Fruit fly (Drosophila melanogaster) whole organism, wandering third instar larva: ENCODE measurements around the gene bai.

ENCODE experiments used
- Abd-B ChIP-seq: fragments of >200 bp; optimal IDR thresholded peaks from 2 replicates; lab custom pipeline; 2017; ENCODE audit warnings: missing biosample characterization, missing genetic modification characterization
- CG32264 ChIP-seq: fragments of 200-800 bp; sonication (Bioruptor generic); optimal IDR thresholded peaks from 2 replicates; lab custom pipeline; 2016; ENCODE audit warnings: missing biosample characterization, missing genetic modification characterization
- CG9705 ChIP-seq: fragments of 200-800 bp; sonication (Bioruptor generic); optimal IDR thresholded peaks from 2 replicates; lab custom pipeline; 2018; ENCODE audit warnings: missing biosample characterization, mild to moderate bottlenecking, missing genetic modification characterization
- CrebA ChIP-seq: fragments of 200-800 bp; sonication (Bioruptor generic); optimal IDR thresholded peaks from 2 replicates; lab custom pipeline; 2016; ENCODE audit warnings: missing biosample characterization, mild to moderate bottlenecking, missing genetic modification characterization, borderline replicate concordance
- Dfd ChIP-seq: fragments of >200 bp; optimal IDR thresholded peaks from 2 replicates; lab custom pipeline; 2017; ENCODE audit warnings: missing biosample characterization, missing genetic modification characterization
- GATAd ChIP-seq: sonication (Bioruptor generic); optimal IDR thresholded peaks from 2 replicates; lab custom pipeline; 2016; ENCODE audit warnings: missing biosample characterization, missing genetic modification characterization
- HLH106 ChIP-seq: fragments of 200-800 bp; optimal IDR thresholded peaks from 3 replicates; lab custom pipeline; 2019; ENCODE audit warnings: missing biosample characterization, mild to moderate bottlenecking, missing genetic modification characterization, moderate library complexity
- Hr78 ChIP-seq: fragments of >200 bp; optimal IDR thresholded peaks from 2 replicates; lab custom pipeline; 2017; ENCODE audit warnings: missing biosample characterization, missing genetic modification characterization
- Hr83 ChIP-seq: fragments of 200-300 bp; sonication (Bioruptor generic); optimal IDR thresholded peaks from 2 replicates; lab custom pipeline; 2016; ENCODE audit warnings: missing biosample characterization, mild to moderate bottlenecking, missing genetic modification characterization, moderate library complexity; ENCODE audit not compliant: poor library complexity, severe bottlenecking
- Jra ChIP-seq: sonication (Bioruptor generic); optimal IDR thresholded peaks from 2 replicates; lab custom pipeline; 2016; ENCODE audit warnings: missing biosample characterization, missing genetic modification characterization
- Mio ChIP-seq: sonication (Bioruptor generic); optimal IDR thresholded peaks from 2 replicates; lab custom pipeline; 2016; ENCODE audit warnings: missing biosample characterization, missing genetic modification characterization
- Myc ChIP-seq: fragments of >200 bp; optimal IDR thresholded peaks from 2 replicates; lab custom pipeline; 2017
- N ChIP-seq: fragments of >200 bp; optimal IDR thresholded peaks from 2 replicates; lab custom pipeline; 2018; ENCODE audit warnings: missing biosample characterization, missing external identifiers, missing genetic modification characterization
- OdsH ChIP-seq: fragments of 200-800 bp; sonication (Bioruptor generic); optimal IDR thresholded peaks from 2 replicates; lab custom pipeline; 2016; ENCODE audit warnings: missing biosample characterization, mild to moderate bottlenecking, missing genetic modification characterization
- Rel ChIP-seq, 2 experiments: fragments of 200-800 bp; sonication (Bioruptor generic) in 1 of 2; optimal IDR thresholded peaks; 2 replicates in 1 of 2; 3 replicates in 1 of 2; lab custom pipeline; 2016 to 2019; ENCODE audit warnings: mild to moderate bottlenecking in 2 of 2, missing biosample characterization in 2 of 2, missing genetic modification characterization in 2 of 2, moderate library complexity in 1 of 2
- Sp1 ChIP-seq: fragments of 200-800 bp; sonication (Bioruptor generic); optimal IDR thresholded peaks from 3 replicates; lab custom pipeline; 2019; ENCODE audit warnings: missing biosample characterization, mild to moderate bottlenecking, missing genetic modification characterization, moderate library complexity
- Vsx2 ChIP-seq: fragments of 200-300, 225-300 bp; sonication (Bioruptor generic); optimal IDR thresholded peaks from 2 replicates; lab custom pipeline; 2018; ENCODE audit warnings: missing biosample characterization, missing genetic modification characterization; ENCODE audit not compliant: partially characterized antibody
- br ChIP-seq: fragments of 200-800 bp; sonication (Bioruptor generic); optimal IDR thresholded peaks from 2 replicates; lab custom pipeline; 2016; ENCODE audit warnings: missing biosample characterization, missing genetic modification characterization
- dl ChIP-seq, 2 experiments: fragments of 175-275, 200-275 bp in 1 of 2; fragments of 200-275 bp in 1 of 2; sonication (Bioruptor generic); optimal IDR thresholded peaks; lab custom pipeline; 2018; ENCODE audit warnings: mild to moderate bottlenecking in 2 of 2, missing biosample characterization in 2 of 2, missing genetic modification characterization in 2 of 2, moderate library complexity in 2 of 2; ENCODE audit not compliant: partially characterized antibody in 2 of 2, insufficient read depth in 1 of 2
- dmrt93B ChIP-seq: fragments of 200-800 bp; sonication (Bioruptor generic); optimal IDR thresholded peaks from 2 replicates; lab custom pipeline; 2018; ENCODE audit warnings: missing biosample characterization, mild to moderate bottlenecking, missing genetic modification characterization
- ey ChIP-seq: fragments of 200-800 bp; sonication (Bioruptor generic); optimal IDR thresholded peaks from 2 replicates; lab custom pipeline; 2016; ENCODE audit warnings: missing biosample characterization, missing genetic modification characterization
- foxo ChIP-seq, 2 experiments: fragments of 200-800 bp; sonication (Bioruptor generic); optimal IDR thresholded peaks; 2 replicates in 1 of 2; 3 replicates in 1 of 2; lab custom pipeline; 2016 to 2017; ENCODE audit warnings: missing biosample characterization in 2 of 2, missing genetic modification characterization in 2 of 2
- fru ChIP-seq: fragments of 200-800 bp; sonication (Bioruptor generic); optimal IDR thresholded peaks from 3 replicates; lab custom pipeline; 2016; ENCODE audit warnings: missing biosample characterization, mild to moderate bottlenecking, missing genetic modification characterization
- h ChIP-seq: fragments of 200-800 bp; sonication (Bioruptor generic); optimal IDR thresholded peaks from 3 replicates; lab custom pipeline; 2016; ENCODE audit warnings: missing biosample characterization, mild to moderate bottlenecking, missing genetic modification characterization
- pan ChIP-seq: fragments of >200 bp; optimal IDR thresholded peaks from 2 replicates; lab custom pipeline; 2017
- psq ChIP-seq: fragments of 200-800 bp; sonication (Bioruptor generic); optimal IDR thresholded peaks from 3 replicates; lab custom pipeline; 2017; ENCODE audit warnings: missing biosample characterization, mild to moderate bottlenecking, missing genetic modification characterization, moderate library complexity
- rgr ChIP-seq: fragments of 200-800 bp; sonication (Bioruptor generic); optimal IDR thresholded peaks from 3 replicates; lab custom pipeline; 2016; ENCODE audit warnings: missing biosample characterization, mild to moderate bottlenecking, missing genetic modification characterization
- sage ChIP-seq: fragments of 200-800 bp; sonication (Bioruptor generic); optimal IDR thresholded peaks from 2 replicates; lab custom pipeline; 2016; ENCODE audit warnings: missing biosample characterization, mild to moderate bottlenecking, missing genetic modification characterization
- sv ChIP-seq: fragments of 200-800 bp; sonication (Bioruptor generic); optimal IDR thresholded peaks from 3 replicates; lab custom pipeline; 2016; ENCODE audit warnings: missing biosample characterization, missing genetic modification characterization
- tai ChIP-seq: sonication (Bioruptor generic); optimal IDR thresholded peaks from 2 replicates; lab custom pipeline; 2016; ENCODE audit warnings: missing biosample characterization, missing genetic modification characterization
- usp ChIP-seq: fragments of >200 bp; optimal IDR thresholded peaks from 2 replicates; lab custom pipeline; 2017; ENCODE audit warnings: missing biosample characterization, missing genetic modification characterization
- woc ChIP-seq: sonication (Bioruptor generic); optimal IDR thresholded peaks from 2 replicates; lab custom pipeline; 2016; ENCODE audit warnings: missing biosample characterization, mild to moderate bottlenecking, missing genetic modification characterization

bai gene

dm6 chr3R:25039028-25039476, at the start of gene bai, which contains the start of gene Ythdf:
Gene bai (plus strand): TSS chr3R:25039374.
Gene Ythdf (minus strand): TSS chr3R:25039249.
- TF ChIP-seq sv (GFP tag; lab: Kevin White, UChicago) (peak; percentile 72), Jra (GFP tag; lab: Kevin White, UChicago) (peak; percentile 64), GATAd (GFP tag; lab: Kevin White, UChicago) (no peak), ey (GFP tag; lab: Kevin White, UChicago) (peak; percentile 57), Myc (lab: Kevin White, UChicago) (peak; percentile 64), usp (no peak), OdsH (GFP tag; lab: Kevin White, UChicago) (peak; percentile 49), h (GFP tag; lab: Kevin White, UChicago) (no peak), Hr78 (GFP tag; lab: Kevin White, UChicago) (no peak), Hr83 (GFP tag; lab: Kevin White, UChicago) (peak; percentile 20), psq (GFP tag; lab: Kevin White, UChicago) (peak; percentile 21), Vsx2 (GFP tag; lab: Kevin White, UChicago) (no peak), Abd-B (GFP tag; lab: Kevin White, UChicago) (no peak), Rel (GFP tag; optimal IDR thresholded peaks at IDR 0.05; lab: Kevin White, UChicago) (no peak), Rel (tag; optimal IDR thresholded peaks at IDR 0.05; lab: Kevin White, UChicago) (no peak), br (GFP tag; lab: Kevin White, UChicago) (no peak), tai (no peak), Dfd (GFP tag; lab: Kevin White, UChicago) (no peak), foxo (GFP tag; optimal IDR thresholded peaks at IDR 0.05; lab: Kevin White, UChicago) (no peak), N (GFP tag; lab: Kevin White, UChicago) (no peak), Mio (peak; percentile 26), CrebA (GFP tag; lab: Kevin White, UChicago) (no peak), CG32264 (GFP tag; lab: Kevin White, UChicago) (peak; percentile 33), dl (GFP tag; optimal IDR thresholded peaks at IDR 0.05; lab: Kevin White, UChicago; ENCODE audit: insufficient read depth in 1 of 2, partially characterized antibody in 2 of 2) (no peak)

DNA sequence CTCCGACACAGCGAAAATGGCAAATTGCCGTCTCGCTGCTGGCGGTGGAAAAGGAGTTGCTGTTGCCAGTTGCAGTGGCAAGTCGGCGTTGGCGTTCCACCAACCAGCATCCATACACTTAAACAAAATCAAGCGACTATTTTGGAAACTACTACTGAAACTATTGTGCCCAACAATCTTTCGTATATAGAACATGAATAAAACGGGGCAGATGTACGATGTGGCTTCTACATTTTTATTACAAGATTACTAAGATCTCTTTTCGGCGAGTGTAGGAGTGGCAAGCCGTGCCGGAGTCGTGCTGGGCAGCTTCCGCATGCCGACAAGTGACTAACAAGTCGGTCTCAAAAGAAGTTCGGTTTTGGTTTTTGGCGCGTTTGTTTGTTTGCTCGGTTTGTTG, 42.7 kb upstream of the bai start:
- no peak for TF ChIP-seq pan (lab: Kevin White, UChicago)
- no peak for TF ChIP-seq CG9705 (GFP tag; lab: Kevin White, UChicago)
- TF ChIP-seq rgr (GFP tag; lab: Kevin White, UChicago): peak; percentile 32
- peak; percentile 4 for TF ChIP-seq woc (GFP tag; lab: Kevin White, UChicago)
- peak; percentile 39 for TF ChIP-seq fru (GFP tag; lab: Kevin White, UChicago)
- TF ChIP-seq sage (GFP tag; lab: Kevin White, UChicago): no peak
- TF ChIP-seq HLH106 (tag; lab: Kevin White, UChicago): peak; percentile 29
- TF ChIP-seq dmrt93B (GFP tag; lab: Kevin White, UChicago): peak; percentile 7
- TF ChIP-seq Sp1 (GFP tag; lab: Kevin White, UChicago): peak; percentile 18
- peak; percentile 52 for TF ChIP-seq h (GFP tag; lab: Kevin White, UChicago)
- TF ChIP-seq usp: no peak
- TF ChIP-seq ey (GFP tag; lab: Kevin White, UChicago): peak; percentile 23

- TF ChIP-seq Abd-B (GFP tag; lab: Kevin White, UChicago): no peak
- TF ChIP-seq dmrt93B (GFP tag; lab: Kevin White, UChicago): no peak
- no peak for TF ChIP-seq woc (GFP tag; lab: Kevin White, UChicago)
- TF ChIP-seq ey (GFP tag; lab: Kevin White, UChicago): no peak
- TF ChIP-seq fru (GFP tag; lab: Kevin White, UChicago): no peak
- no peak for TF ChIP-seq Hr83 (GFP tag; lab: Kevin White, UChicago)
Measured at dm6 chr3R:24997287-24997686, 41.9 kb upstream of the bai start.

dm6 chr3R:24999575-24999974, 39.6 kb upstream of the bai start:
- TF ChIP-seq Rel (GFP tag; optimal IDR thresholded peaks at IDR 0.05; lab: Kevin White, UChicago): no peak
- peak; percentile 53 for TF ChIP-seq Rel (tag; optimal IDR thresholded peaks at IDR 0.05; lab: Kevin White, UChicago)
- no peak for TF ChIP-seq woc (GFP tag; lab: Kevin White, UChicago)
